Fruit fly (Drosophila melanogaster) whole organism, wandering third instar larva: ENCODE measurements around the gene Polr3C.

ENCODE experiments used
- Abd-B ChIP-seq: fragments of >200 bp; optimal IDR thresholded peaks from 2 replicates; lab custom pipeline; 2017; ENCODE audit warnings: missing biosample characterization, missing genetic modification characterization
- CG32264 ChIP-seq: fragments of 200-800 bp; sonication (Bioruptor generic); optimal IDR thresholded peaks from 2 replicates; lab custom pipeline; 2016; ENCODE audit warnings: missing biosample characterization, missing genetic modification characterization
- CG9705 ChIP-seq: fragments of 200-800 bp; sonication (Bioruptor generic); optimal IDR thresholded peaks from 2 replicates; lab custom pipeline; 2018; ENCODE audit warnings: missing biosample characterization, mild to moderate bottlenecking, missing genetic modification characterization
- CrebA ChIP-seq: fragments of 200-800 bp; sonication (Bioruptor generic); optimal IDR thresholded peaks from 2 replicates; lab custom pipeline; 2016; ENCODE audit warnings: missing biosample characterization, mild to moderate bottlenecking, missing genetic modification characterization, borderline replicate concordance
- Dfd ChIP-seq: fragments of >200 bp; optimal IDR thresholded peaks from 2 replicates; lab custom pipeline; 2017; ENCODE audit warnings: missing biosample characterization, missing genetic modification characterization
- Dif ChIP-seq: fragments of 200-275, 200-300 bp; sonication (Bioruptor generic); optimal IDR thresholded peaks from 2 replicates; lab custom pipeline; 2018; ENCODE audit warnings: missing biosample characterization, missing genetic modification characterization; ENCODE audit not compliant: partially characterized antibody
- GATAd ChIP-seq: sonication (Bioruptor generic); optimal IDR thresholded peaks from 2 replicates; lab custom pipeline; 2016; ENCODE audit warnings: missing biosample characterization, missing genetic modification characterization
- HLH106 ChIP-seq: fragments of 200-800 bp; optimal IDR thresholded peaks from 3 replicates; lab custom pipeline; 2019; ENCODE audit warnings: missing biosample characterization, mild to moderate bottlenecking, missing genetic modification characterization, moderate library complexity
- Hnf4 ChIP-seq: fragments of 200-800 bp; sonication (Bioruptor generic); optimal IDR thresholded peaks from 2 replicates; lab custom pipeline; 2016; ENCODE audit warnings: missing biosample characterization, mild to moderate bottlenecking, missing genetic modification characterization
- Hr78 ChIP-seq: fragments of >200 bp; optimal IDR thresholded peaks from 2 replicates; lab custom pipeline; 2017; ENCODE audit warnings: missing biosample characterization, missing genetic modification characterization
- Jra ChIP-seq: sonication (Bioruptor generic); optimal IDR thresholded peaks from 2 replicates; lab custom pipeline; 2016; ENCODE audit warnings: missing biosample characterization, missing genetic modification characterization
- Mio ChIP-seq: sonication (Bioruptor generic); optimal IDR thresholded peaks from 2 replicates; lab custom pipeline; 2016; ENCODE audit warnings: missing biosample characterization, missing genetic modification characterization
- Myc ChIP-seq: fragments of >200 bp; optimal IDR thresholded peaks from 2 replicates; lab custom pipeline; 2017
- N ChIP-seq: fragments of >200 bp; optimal IDR thresholded peaks from 2 replicates; lab custom pipeline; 2018; ENCODE audit warnings: missing biosample characterization, missing external identifiers, missing genetic modification characterization
- Rel ChIP-seq, 2 experiments: fragments of 200-800 bp; sonication (Bioruptor generic) in 1 of 2; optimal IDR thresholded peaks; 2 replicates in 1 of 2; 3 replicates in 1 of 2; lab custom pipeline; 2016 to 2019; ENCODE audit warnings: mild to moderate bottlenecking in 2 of 2, missing biosample characterization in 2 of 2, missing genetic modification characterization in 2 of 2, moderate library complexity in 1 of 2
- Sp1 ChIP-seq: fragments of 200-800 bp; sonication (Bioruptor generic); optimal IDR thresholded peaks from 3 replicates; lab custom pipeline; 2019; ENCODE audit warnings: missing biosample characterization, mild to moderate bottlenecking, missing genetic modification characterization, moderate library complexity
- br ChIP-seq: fragments of 200-800 bp; sonication (Bioruptor generic); optimal IDR thresholded peaks from 2 replicates; lab custom pipeline; 2016; ENCODE audit warnings: missing biosample characterization, missing genetic modification characterization
- dl ChIP-seq, 2 experiments: fragments of 175-275, 200-275 bp in 1 of 2; fragments of 200-275 bp in 1 of 2; sonication (Bioruptor generic); optimal IDR thresholded peaks; lab custom pipeline; 2018; ENCODE audit warnings: mild to moderate bottlenecking in 2 of 2, missing biosample characterization in 2 of 2, missing genetic modification characterization in 2 of 2, moderate library complexity in 2 of 2; ENCODE audit not compliant: partially characterized antibody in 2 of 2, insufficient read depth in 1 of 2
- dmrt93B ChIP-seq: fragments of 200-800 bp; sonication (Bioruptor generic); optimal IDR thresholded peaks from 2 replicates; lab custom pipeline; 2018; ENCODE audit warnings: missing biosample characterization, mild to moderate bottlenecking, missing genetic modification characterization
- ey ChIP-seq: fragments of 200-800 bp; sonication (Bioruptor generic); optimal IDR thresholded peaks from 2 replicates; lab custom pipeline; 2016; ENCODE audit warnings: missing biosample characterization, missing genetic modification characterization
- foxo ChIP-seq, 2 experiments: fragments of 200-800 bp; sonication (Bioruptor generic); optimal IDR thresholded peaks; 2 replicates in 1 of 2; 3 replicates in 1 of 2; lab custom pipeline; 2016 to 2017; ENCODE audit warnings: missing biosample characterization in 2 of 2, missing genetic modification characterization in 2 of 2
- fru ChIP-seq: fragments of 200-800 bp; sonication (Bioruptor generic); optimal IDR thresholded peaks from 3 replicates; lab custom pipeline; 2016; ENCODE audit warnings: missing biosample characterization, mild to moderate bottlenecking, missing genetic modification characterization
- jim ChIP-seq: fragments of 175-275, 200-325 bp; sonication (Bioruptor generic); optimal IDR thresholded peaks from 2 replicates; lab custom pipeline; 2016; ENCODE audit warnings: missing biosample characterization, mild to moderate bottlenecking, missing genetic modification characterization
- lola ChIP-seq: fragments of >200 bp; optimal IDR thresholded peaks from 2 replicates; lab custom pipeline; 2017; ENCODE audit warnings: missing biosample characterization, missing genetic modification characterization
- pan ChIP-seq: fragments of >200 bp; optimal IDR thresholded peaks from 2 replicates; lab custom pipeline; 2017
- psq ChIP-seq: fragments of 200-800 bp; sonication (Bioruptor generic); optimal IDR thresholded peaks from 3 replicates; lab custom pipeline; 2017; ENCODE audit warnings: missing biosample characterization, mild to moderate bottlenecking, missing genetic modification characterization, moderate library complexity
- rgr ChIP-seq: fragments of 200-800 bp; sonication (Bioruptor generic); optimal IDR thresholded peaks from 3 replicates; lab custom pipeline; 2016; ENCODE audit warnings: missing biosample characterization, mild to moderate bottlenecking, missing genetic modification characterization
- sage ChIP-seq: fragments of 200-800 bp; sonication (Bioruptor generic); optimal IDR thresholded peaks from 2 replicates; lab custom pipeline; 2016; ENCODE audit warnings: missing biosample characterization, mild to moderate bottlenecking, missing genetic modification characterization
- sv ChIP-seq: fragments of 200-800 bp; sonication (Bioruptor generic); optimal IDR thresholded peaks from 3 replicates; lab custom pipeline; 2016; ENCODE audit warnings: missing biosample characterization, missing genetic modification characterization
- usp ChIP-seq: fragments of >200 bp; optimal IDR thresholded peaks from 2 replicates; lab custom pipeline; 2017; ENCODE audit warnings: missing biosample characterization, missing genetic modification characterization
- woc ChIP-seq: sonication (Bioruptor generic); optimal IDR thresholded peaks from 2 replicates; lab custom pipeline; 2016; ENCODE audit warnings: missing biosample characterization, mild to moderate bottlenecking, missing genetic modification characterization

The Polr3C gene

DNA sequence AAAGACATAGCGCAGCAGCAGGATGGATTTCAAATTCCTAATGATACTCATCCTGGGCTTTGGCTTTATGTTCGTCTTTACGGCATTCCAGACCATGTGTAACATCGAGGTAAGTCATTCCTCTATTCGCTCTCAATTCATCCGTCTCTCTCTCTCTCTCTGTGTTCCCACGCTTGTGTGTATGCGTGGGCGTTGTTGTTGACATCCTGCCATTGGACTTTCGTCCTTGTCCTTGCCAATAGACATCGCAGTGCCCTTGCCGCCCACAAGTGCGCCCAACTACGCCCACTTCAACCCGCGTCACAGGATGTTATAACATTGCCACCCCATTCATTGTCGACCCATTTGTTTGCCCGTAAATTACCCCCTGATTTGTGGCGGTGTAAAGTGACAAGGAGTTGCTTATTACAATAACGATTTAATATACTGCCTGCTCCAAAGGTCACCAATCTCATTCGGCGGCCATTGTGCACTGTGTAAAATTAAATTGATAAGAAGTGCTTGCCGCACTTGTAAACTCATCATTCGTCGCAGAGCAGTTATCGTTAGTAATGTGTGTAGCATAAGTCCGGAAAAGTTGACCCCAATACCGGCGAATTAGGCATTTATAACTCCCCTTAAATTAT is 10.5 kb upstream of the Polr3C start:
- TF ChIP-seq N (GFP tag; lab: Kevin White, UChicago) (no peak), sage (GFP tag; lab: Kevin White, UChicago) (no peak)

DNA sequence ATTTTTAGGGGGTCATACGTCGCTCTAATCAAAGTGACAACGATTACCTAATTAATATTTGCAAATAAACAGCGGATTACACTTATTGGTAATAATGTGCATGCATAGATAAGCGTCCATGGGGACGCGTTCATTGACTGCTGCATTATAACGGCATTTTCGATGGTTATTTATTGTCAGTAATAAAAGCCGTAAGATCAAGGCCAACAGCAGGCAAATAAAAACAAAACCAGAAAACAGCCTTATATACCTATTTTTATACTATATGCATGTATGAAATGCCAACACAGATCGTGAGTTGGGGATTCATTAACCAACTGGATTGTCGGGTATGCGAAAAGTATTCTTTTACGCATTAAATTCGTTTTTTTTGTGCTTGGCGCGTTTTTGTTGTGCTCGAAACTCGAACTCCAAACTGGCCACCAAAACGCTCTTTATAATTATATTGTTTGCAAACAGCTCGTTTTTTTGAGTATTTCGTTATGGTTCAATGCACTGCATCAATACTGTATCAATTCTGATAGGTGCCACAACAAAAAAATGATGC is 9.4 kb upstream of the Polr3C start:
- no peak for TF ChIP-seq woc (GFP tag; lab: Kevin White, UChicago)
- no peak for TF ChIP-seq br (GFP tag; lab: Kevin White, UChicago)
- TF ChIP-seq pan (lab: Kevin White, UChicago), result no peak
- no peak for TF ChIP-seq Rel (GFP tag; optimal IDR thresholded peaks at IDR 0.05; lab: Kevin White, UChicago)
- TF ChIP-seq Rel (tag; optimal IDR thresholded peaks at IDR 0.05; lab: Kevin White, UChicago), result peak; percentile 46

DNA sequence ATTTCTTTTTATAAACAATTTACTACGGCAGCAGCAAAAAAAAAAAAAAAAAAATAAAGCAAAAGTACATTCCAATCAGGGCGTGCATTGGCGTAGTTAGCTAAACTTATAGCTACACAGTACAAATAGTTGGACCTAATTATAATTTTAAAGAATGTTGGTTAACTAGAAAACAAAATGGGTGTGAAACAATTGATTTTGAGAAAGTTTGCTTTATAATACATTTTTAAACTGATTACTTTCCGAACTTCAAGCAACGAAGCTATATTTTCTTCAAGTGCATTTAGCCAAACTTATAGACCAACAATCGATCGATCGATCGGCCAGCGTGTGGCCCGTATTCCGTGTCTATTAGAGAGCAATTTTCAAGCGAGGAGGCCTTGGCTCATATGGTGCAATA is 8.8 kb upstream of the Polr3C start:
- TF ChIP-seq GATAd (no peak), Hr78 (GFP tag; lab: Kevin White, UChicago) (no peak), Sp1 (GFP tag; lab: Kevin White, UChicago) (no peak), Rel (GFP tag; optimal IDR thresholded peaks at IDR 0.05; lab: Kevin White, UChicago) (no peak), Rel (tag; optimal IDR thresholded peaks at IDR 0.05; lab: Kevin White, UChicago) (no peak), ey (GFP tag; lab: Kevin White, UChicago) (no peak), CrebA (GFP tag; lab: Kevin White, UChicago) (no peak), Abd-B (GFP tag; lab: Kevin White, UChicago) (no peak), Jra (GFP tag; lab: Kevin White, UChicago) (no peak), rgr (no peak), lola (no peak), usp (GFP tag; lab: Kevin White, UChicago) (no peak)
- TF ChIP-seq, all 38 proteins: peak for 0

DNA sequence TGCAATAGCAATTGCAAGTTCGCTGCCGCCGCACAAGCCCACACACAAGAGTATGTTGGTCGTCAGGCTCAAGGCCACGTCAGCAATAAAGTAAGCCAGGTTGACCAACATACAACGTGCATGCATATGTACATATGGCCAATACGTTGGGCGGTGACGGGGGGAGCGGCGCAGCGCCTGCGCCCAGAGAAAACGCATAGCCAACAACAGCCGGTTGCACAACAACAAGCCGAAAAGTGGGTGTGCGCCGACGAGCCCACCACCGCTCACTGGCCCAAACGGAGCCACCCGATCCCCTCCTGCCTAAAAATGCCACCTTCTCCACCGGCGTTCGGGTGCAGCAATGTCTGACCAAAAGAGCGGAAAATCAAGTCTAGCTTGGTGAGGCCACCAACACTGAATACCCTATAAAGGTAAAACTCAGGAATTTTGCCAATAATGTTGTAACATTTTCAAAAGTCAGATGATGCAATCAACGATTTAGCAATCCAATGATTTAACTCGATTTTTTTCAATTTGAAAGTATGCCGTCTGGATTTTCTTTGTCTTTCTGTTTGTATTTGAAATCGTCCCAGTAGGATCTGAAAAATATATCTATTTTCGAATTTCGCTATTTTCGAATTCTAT is 8.2 kb upstream of the Polr3C start, which contains the start of gene CG5509:
TSS of gene CG5509 (plus strand) at position 577 of the 627 bp plus-strand sequence.
- no peak for TF ChIP-seq sv (GFP tag; lab: Kevin White, UChicago)
- TF ChIP-seq, all 38 proteins: peak for 0

DNA sequence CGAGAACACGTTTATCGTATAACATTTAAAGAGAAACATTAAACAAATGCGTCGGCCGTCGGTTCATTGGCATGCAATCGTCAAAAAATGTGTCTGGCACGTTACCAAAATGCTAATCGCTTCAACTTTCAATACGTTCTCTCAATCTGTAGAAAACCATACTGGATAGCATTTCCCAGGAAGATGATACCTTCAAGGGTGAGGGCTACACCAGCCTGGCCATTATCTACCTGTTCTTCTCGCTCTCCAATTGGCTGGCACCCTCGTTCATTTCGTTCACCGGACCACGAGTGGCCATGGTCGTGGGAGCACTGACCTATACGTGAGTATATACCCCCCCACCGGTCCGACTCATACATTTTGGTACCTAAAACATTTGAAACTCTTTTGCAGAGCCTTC is 5.7 kb upstream of the Polr3C start:
- TF ChIP-seq sage (GFP tag; lab: Kevin White, UChicago) (no peak), fru (no peak), HLH106 (tag; lab: Kevin White, UChicago) (no peak), sv (GFP tag; lab: Kevin White, UChicago) (no peak), Dfd (GFP tag; lab: Kevin White, UChicago) (no peak), Jra (GFP tag; lab: Kevin White, UChicago) (no peak), Hnf4 (GFP tag; lab: Kevin White, UChicago) (no peak), dl (GFP tag; optimal IDR thresholded peaks at IDR 0.05; lab: Kevin White, UChicago; ENCODE audit: insufficient read depth in 1 of 2, partially characterized antibody in 2 of 2) (no peak), Myc (lab: Kevin White, UChicago) (no peak), Sp1 (GFP tag; lab: Kevin White, UChicago) (no peak), psq (GFP tag; lab: Kevin White, UChicago) (no peak), br (GFP tag; lab: Kevin White, UChicago) (no peak), ey (GFP tag; lab: Kevin White, UChicago) (no peak), Dif (GFP tag; lab: Kevin White, UChicago) (no peak)

DNA sequence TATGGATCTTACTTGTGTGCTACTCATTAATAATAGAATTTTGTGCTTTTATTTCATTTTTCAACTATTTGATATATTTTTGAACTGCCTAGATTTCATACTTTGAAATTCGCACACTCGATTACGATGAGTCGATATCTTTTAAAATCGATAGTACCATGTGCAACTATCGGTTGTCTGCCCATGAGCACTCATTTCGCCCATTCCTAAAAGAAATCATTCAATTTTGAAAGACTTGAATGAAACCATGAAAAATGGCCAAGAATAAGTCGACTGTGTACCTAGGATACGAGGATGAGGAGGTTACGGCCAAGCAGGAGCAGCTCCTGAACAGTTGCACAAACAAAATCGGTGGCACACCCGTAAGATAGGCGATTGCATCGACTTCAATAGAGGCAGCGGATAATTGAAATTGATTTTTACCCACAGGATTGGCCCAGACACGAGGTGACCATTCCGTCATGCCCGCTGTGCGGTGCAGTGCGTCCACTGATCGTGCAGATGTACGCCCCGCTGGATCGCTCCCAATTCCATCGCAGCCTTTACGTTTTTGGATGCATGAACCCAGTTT is 3.8 kb upstream of the Polr3C start, which contains the start of gene trus:
TSS of gene trus (plus strand) at position 204 of the 571 bp plus-strand sequence.
- TF ChIP-seq jim (GFP tag; lab: Kevin White, UChicago) (no peak), N (GFP tag; lab: Kevin White, UChicago) (no peak), sv (GFP tag; lab: Kevin White, UChicago) (no peak), dmrt93B (GFP tag; lab: Kevin White, UChicago) (no peak), Mio (GFP tag; lab: Kevin White, UChicago) (no peak), foxo (GFP tag; optimal IDR thresholded peaks at IDR 0.05; lab: Kevin White, UChicago) (no peak), lola (no peak), CG9705 (no peak), Hr78 (GFP tag; lab: Kevin White, UChicago) (no peak), br (GFP tag; lab: Kevin White, UChicago) (no peak), Dfd (GFP tag; lab: Kevin White, UChicago) (no peak), usp (GFP tag; lab: Kevin White, UChicago) (no peak), woc (GFP tag; lab: Kevin White, UChicago) (no peak), sage (GFP tag; lab: Kevin White, UChicago) (no peak), CG32264 (GFP tag; lab: Kevin White, UChicago) (no peak), HLH106 (tag; lab: Kevin White, UChicago) (no peak), CrebA (GFP tag; lab: Kevin White, UChicago) (no peak)
